Fruit fly (Drosophila melanogaster): ENCODE data around the gene CG33093.

DNA sequence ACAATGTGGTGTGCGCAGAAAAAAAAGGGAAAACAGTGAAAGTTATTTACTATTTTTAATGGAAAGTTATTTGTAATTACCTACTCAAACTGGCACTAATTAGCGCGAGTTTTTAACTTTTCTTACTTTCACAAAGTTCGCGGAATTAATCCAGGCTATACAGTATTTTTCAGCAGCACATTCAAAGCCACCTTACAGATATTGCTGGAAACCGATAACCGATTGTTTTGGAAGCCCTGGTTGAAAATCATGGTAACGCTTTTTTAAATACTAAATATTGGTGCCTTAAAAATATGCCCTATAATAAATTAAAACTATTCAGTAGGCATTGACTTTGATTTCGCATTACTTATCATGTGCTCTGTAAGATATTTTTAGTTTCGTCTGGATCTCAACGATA, 39.0 kb downstream of the CG33093 start, which contains the start of gene tHMG2:
- TF ChIP-seq CG14655 (GFP tag; optimal IDR thresholded peaks at IDR 0.05) (no peak), Pif1A (GFP tag; optimal IDR thresholded peaks at IDR 0.05) (no peak), CG9948 (tag; optimal IDR thresholded peaks at IDR 0.05) (no peak), Snoo (tag; optimal IDR thresholded peaks at IDR 0.05) (no peak), CG4496 (GFP tag; IDR thresholded peaks at IDR 0.05) (no peak), CG15710 (tag; optimal IDR thresholded peaks at IDR 0.05) (no peak), gl (tag; optimal IDR thresholded peaks at IDR 0.05) (no peak), CG17806 (tag; optimal IDR thresholded peaks at IDR 0.05) (no peak), CG32121 (GFP tag; IDR thresholded peaks at IDR 0.05) (no peak), D1 (tag; optimal IDR thresholded peaks at IDR 0.05) (no peak), CG8159 (tag; optimal IDR thresholded peaks at IDR 0.05) (no peak)

Data from whole organism, pupa.